Worm (Caenorhabditis elegans): ENCODE results near the gene phf-33.

The phf-33 gene

ce11 chrX:13246668-13247358 lies 32.0 kb downstream of the phf-33 start:
- TF ChIP-seq T20F7.1 (GFP tag; optimal IDR thresholded peaks at IDR 0.05) (peak; percentile 29), R02D3.7 (tag; optimal IDR thresholded peaks at IDR 0.05) (no peak), nhr-28 (tag; optimal IDR thresholded peaks at IDR 0.05) (peak; percentile 82), mdt-29 (GFP tag; IDR thresholded peaks at IDR 0.05) (no peak), unc-62 (GFP tag; optimal IDR thresholded peaks at IDR 0.05 in 1 of 2) (peak in 1 of 2 experiments; percentile 3), unc-62 (tag; optimal IDR thresholded peaks at IDR 0.05) (no peak), dmd-6 (GFP tag; IDR thresholded peaks at IDR 0.05) (peak; percentile 52), Y105C5A.15 (GFP tag; IDR thresholded peaks at IDR 0.05) (no peak), mdl-1 (tag; optimal IDR thresholded peaks at IDR 0.05) (peak in 1 of 2 experiments; percentile 45), hlh-11 (tag; optimal IDR thresholded peaks at IDR 0.05) (peak; percentile 33), ces-1 (GFP tag; optimal IDR thresholded peaks at IDR 0.05) (peak; percentile 85), nhr-111 (GFP tag; optimal IDR thresholded peaks at IDR 0.05) (no peak), lin-29 (GFP tag; IDR thresholded peaks at IDR 0.05) (no peak), dve-1 (tag; optimal IDR thresholded peaks at IDR 0.05; ENCODE audit: insufficient read depth) (peak; percentile 67), hlh-30 (tag; optimal IDR thresholded peaks at IDR 0.05; ENCODE audit: insufficient read depth) (peak; percentile 71)

ce11 chrX:13245090-13245489 lies 33.7 kb downstream of the phf-33 start, which contains the start of gene hpl-1:
Gene hpl-1 (plus strand): TSS chrX:13245390.
- TF ChIP-seq tra-1 (GFP tag; IDR thresholded peaks at IDR 0.05) = no peak
- no peak for TF ChIP-seq egl-43 (GFP tag; IDR thresholded peaks at IDR 0.05)
- TF ChIP-seq ces-1 (GFP tag; optimal IDR thresholded peaks at IDR 0.05) = no peak
- no peak for TF ChIP-seq fos-1 (tag; optimal IDR thresholded peaks at IDR 0.05)
- no peak for TF ChIP-seq unc-39 (tag; optimal IDR thresholded peaks at IDR 0.05)
- no peak for TF ChIP-seq cey-2 (tag; optimal IDR thresholded peaks at IDR 0.05; ENCODE audit: borderline replicate concordance, insufficient read depth)
- TF ChIP-seq nhr-28 (tag; optimal IDR thresholded peaks at IDR 0.05) = no peak
- no peak for TF ChIP-seq D1046.2 (GFP tag; IDR thresholded peaks at IDR 0.05)
- no peak for TF ChIP-seq lim-7 (GFP tag; IDR thresholded peaks at IDR 0.05)
- TF ChIP-seq mep-1 (tag; optimal IDR thresholded peaks at IDR 0.05) = no peak
- no peak for TF ChIP-seq dpl-1 (GFP tag; optimal IDR thresholded peaks at IDR 0.05)
- TF ChIP-seq mes-2 (tag; optimal IDR thresholded peaks at IDR 0.05; ENCODE audit: poor library complexity, severe bottlenecking) = no peak
- no peak for TF ChIP-seq lin-38 (GFP tag; IDR thresholded peaks at IDR 0.05)
- TF ChIP-seq jun-1 (tag; optimal IDR thresholded peaks at IDR 0.05) = no peak
- TF ChIP-seq zfp-3 (GFP tag; conservative IDR thresholded peaks at IDR 0.05) = no peak

ce11 chrX:13242231-13242630 lies 36.5 kb downstream of the phf-33 start, which contains the start of gene K08H2.5:
Gene K08H2.5 (minus strand): TSS chrX:13242331.
- TF ChIP-seq zfp-2 (tag; optimal IDR thresholded peaks at IDR 0.05) (no peak), lin-38 (GFP tag; IDR thresholded peaks at IDR 0.05) (no peak), ama-1 (optimal IDR thresholded peaks at IDR 0.05) (no peak), ceh-28 (tag; optimal IDR thresholded peaks at IDR 0.05) (no peak), F49E8.2 (tag; optimal IDR thresholded peaks at IDR 0.05; ENCODE audit: borderline replicate concordance) (no peak), hlh-30 (tag; optimal IDR thresholded peaks at IDR 0.05; ENCODE audit: insufficient read depth) (no peak), lim-7 (GFP tag; IDR thresholded peaks at IDR 0.05) (no peak), nhr-76 (tag; optimal IDR thresholded peaks at IDR 0.05) (no peak), unc-62 (GFP tag; optimal IDR thresholded peaks at IDR 0.05 in 1 of 2) (no peak), unc-62 (tag; optimal IDR thresholded peaks at IDR 0.05) (no peak), ztf-11 (tag; optimal IDR thresholded peaks at IDR 0.05) (no peak), nhr-237 (tag; optimal IDR thresholded peaks at IDR 0.05) (no peak), lin-29 (GFP tag; IDR thresholded peaks at IDR 0.05) (no peak), gei-8 (GFP tag; optimal IDR thresholded peaks at IDR 0.05) (no peak), nhr-41 (GFP tag; IDR thresholded peaks at IDR 0.05) (no peak)

Measured in whole organism, L4 larva.